Worm (Caenorhabditis elegans) whole organism, L1 larva: ENCODE results near the gene F11A5.15.

Experiments used
- C16A3.4 ChIP-seq: fragments of 150-350 bp; optimal IDR thresholded peaks from 2 replicates; lab custom pipeline; 2014; ENCODE audit warnings: missing biosample characterization, missing genetic modification characterization
- C34B4.2 ChIP-seq: sonication (generic microtip); optimal IDR thresholded peaks from 2 replicates; lab custom pipeline; 2017; ENCODE audit warnings: mild to moderate bottlenecking, missing genetic modification characterization, missing compliant biosample characterization
- Y116A8C.19 ChIP-seq: sonication (generic microtip); optimal IDR thresholded peaks from 2 replicates; lab custom pipeline; 2016; ENCODE audit warnings: missing compliant biosample characterization, missing genetic modification characterization, borderline replicate concordance
- alr-1 ChIP-seq: fragments of 200-800 bp; sonication (Bioruptor generic); optimal IDR thresholded peaks from 2 replicates; lab custom pipeline; 2018; ENCODE audit warnings: borderline replicate concordance, mild to moderate bottlenecking, missing genetic modification characterization, missing compliant biosample characterization
- blmp-1 ChIP-seq: fragments of 150-350 bp; optimal IDR thresholded peaks from 2 replicates; lab custom pipeline; 2014; ENCODE audit warnings: missing biosample characterization, missing genetic modification characterization
- ceh-63 ChIP-seq: fragments of 200-800 bp; sonication (Bioruptor generic); optimal IDR thresholded peaks from 2 replicates; lab custom pipeline; 2018; ENCODE audit warnings: mild to moderate bottlenecking, missing genetic modification characterization, missing compliant biosample characterization
- ceh-8 ChIP-seq: fragments of 200-800 bp; sonication (Bioruptor generic); optimal IDR thresholded peaks from 2 replicates; lab custom pipeline; 2018; ENCODE audit warnings: mild to moderate bottlenecking, missing genetic modification characterization, moderate library complexity, missing compliant biosample characterization
- ceh-82 ChIP-seq, 3 experiments: fragments of 150-350 bp in 1 of 3; sonication (generic microtip) in 2 of 3; optimal IDR thresholded peaks; 2 replicates each; lab custom pipeline; 2014 to 2017; ENCODE audit warnings: missing biosample characterization in 3 of 3, missing genetic modification characterization in 3 of 3
- ceh-90 ChIP-seq: sonication (generic microtip); optimal IDR thresholded peaks from 2 replicates; lab custom pipeline; 2016; ENCODE audit warnings: missing genetic modification characterization, missing compliant biosample characterization
- ces-1 ChIP-seq: fragments of 150-350 bp; optimal IDR thresholded peaks from 2 replicates; lab custom pipeline; 2014; ENCODE audit warnings: missing biosample characterization, missing genetic modification reagents, missing genetic modification characterization
- elt-3 ChIP-seq, 6 experiments: fragments of 150-350 bp in 1 of 6; sonication (generic microtip); optimal IDR thresholded peaks; 2 replicates each; lab custom pipeline; 2017 to 2018; ENCODE audit warnings: missing biosample characterization in 6 of 6, missing genetic modification characterization in 6 of 6, inconsistent platforms in 1 of 6
- ets-5 ChIP-seq: fragments of 200-800 bp; sonication (Bioruptor generic); IDR thresholded peaks from 2 replicates; pipeline ENCODE4 v1.3.6; 2022; ENCODE audit warnings: missing genetic modification characterization, missing compliant biosample characterization
- fkh-10 ChIP-seq: sonication (generic microtip); optimal IDR thresholded peaks from 2 replicates; lab custom pipeline; 2017; ENCODE audit warnings: missing biosample characterization, missing genetic modification reagents, missing genetic modification characterization
- grh-1 ChIP-seq: fragments of 200-800 bp; sonication (Bioruptor generic); IDR thresholded peaks from 2 replicates; pipeline ENCODE4 v1.3.6; 2022; ENCODE audit warnings: missing genetic modification reagents, missing genetic modification characterization, missing compliant biosample characterization
- hpl-2 ChIP-seq: fragments of 150-350 bp; optimal IDR thresholded peaks from 2 replicates; lab custom pipeline; 2014; ENCODE audit warnings: missing biosample characterization, missing genetic modification reagents, missing genetic modification characterization
- irx-1 ChIP-seq: sonication (generic microtip); optimal IDR thresholded peaks from 2 replicates; lab custom pipeline; 2016; ENCODE audit warnings: missing genetic modification characterization, missing compliant biosample characterization
- jun-1 ChIP-seq: fragments of 150-350 bp; optimal IDR thresholded peaks from 2 replicates; lab custom pipeline; 2014; ENCODE audit warnings: missing biosample characterization, missing genetic modification reagents, missing genetic modification characterization
- lin-14 ChIP-seq: fragments of 200-800 bp; sonication (Bioruptor generic); optimal IDR thresholded peaks from 2 replicates; lab custom pipeline; 2018; ENCODE audit warnings: mild to moderate bottlenecking, missing genetic modification characterization, moderate library complexity, missing compliant biosample characterization
- lin-15B ChIP-seq: fragments of 150-350 bp; sonication (generic microtip); optimal IDR thresholded peaks from 3 replicates; lab custom pipeline; 2014; ENCODE audit warnings: missing biosample characterization, missing genetic modification characterization
- lir-3 ChIP-seq: sonication (generic microtip); optimal IDR thresholded peaks from 2 replicates; lab custom pipeline; 2016; ENCODE audit warnings: mild to moderate bottlenecking, missing genetic modification characterization, moderate library complexity, missing compliant biosample characterization; ENCODE audit not compliant: poor library complexity
- lsy-2 ChIP-seq, 2 experiments: fragments of 150-350 bp; optimal IDR thresholded peaks; 2 replicates each; lab custom pipeline; 2014; ENCODE audit warnings: missing biosample characterization in 2 of 2, missing genetic modification characterization in 2 of 2
- mdl-1 ChIP-seq, 2 experiments: fragments of 150-350 bp; optimal IDR thresholded peaks; 2 replicates each; lab custom pipeline; 2014 to 2017; ENCODE audit warnings: missing biosample characterization in 2 of 2, missing genetic modification characterization in 2 of 2, inconsistent platforms in 1 of 2
- mep-1 ChIP-seq: fragments of 150-350 bp; optimal IDR thresholded peaks from 2 replicates; lab custom pipeline; 2014; ENCODE audit warnings: missing biosample characterization, missing genetic modification characterization
- nhr-20 ChIP-seq: sonication (generic microtip); optimal IDR thresholded peaks from 2 replicates; lab custom pipeline; 2016; ENCODE audit warnings: mild to moderate bottlenecking, missing genetic modification characterization, missing compliant biosample characterization
- nhr-71 ChIP-seq: sonication (generic microtip); optimal IDR thresholded peaks from 2 replicates; lab custom pipeline; 2016; ENCODE audit warnings: mild to moderate bottlenecking, missing genetic modification characterization, moderate library complexity, missing compliant biosample characterization
- nhr-77 ChIP-seq: fragments of 150-350 bp; optimal IDR thresholded peaks from 2 replicates; lab custom pipeline; 2014; ENCODE audit warnings: missing biosample characterization, missing genetic modification characterization
- skn-1 ChIP-seq: fragments of 150-350 bp; optimal IDR thresholded peaks from 2 replicates; lab custom pipeline; 2014; ENCODE audit warnings: missing biosample characterization, missing genetic modification characterization
- snu-23 ChIP-seq: sonication (generic microtip); optimal IDR thresholded peaks from 2 replicates; lab custom pipeline; 2016; ENCODE audit warnings: missing genetic modification characterization, missing compliant biosample characterization
- sox-4 ChIP-seq: sonication (generic microtip); optimal IDR thresholded peaks from 2 replicates; lab custom pipeline; 2016; ENCODE audit warnings: missing genetic modification characterization, missing compliant biosample characterization
- sup-37 ChIP-seq: fragments of 200-800 bp; sonication (Bioruptor generic); optimal IDR thresholded peaks from 2 replicates; lab custom pipeline; 2018; ENCODE audit warnings: mild to moderate bottlenecking, missing genetic modification characterization, missing compliant biosample characterization
- unc-130 ChIP-seq: fragments of 150-350 bp; optimal IDR thresholded peaks from 2 replicates; lab custom pipeline; 2017; ENCODE audit warnings: missing biosample characterization, missing genetic modification characterization, inconsistent platforms
- unc-62 ChIP-seq: fragments of 150-350 bp; optimal IDR thresholded peaks from 2 replicates; lab custom pipeline; 2014; ENCODE audit warnings: missing biosample characterization, missing genetic modification reagents, missing genetic modification characterization
- unc-86 ChIP-seq: sonication (generic microtip); optimal IDR thresholded peaks from 2 replicates; lab custom pipeline; 2016; ENCODE audit warnings: missing genetic modification characterization, missing compliant biosample characterization
- zag-1 ChIP-seq: fragments of 150-350 bp; optimal IDR thresholded peaks from 2 replicates; lab custom pipeline; 2014; ENCODE audit warnings: missing biosample characterization, missing genetic modification characterization
- zip-4 ChIP-seq: fragments of 200-800 bp; sonication (Bioruptor generic); optimal IDR thresholded peaks from 2 replicates; lab custom pipeline; 2018; ENCODE audit warnings: mild to moderate bottlenecking, missing genetic modification characterization, moderate library complexity, missing compliant biosample characterization
- ztf-11 ChIP-seq, 2 experiments: sonication (generic microtip); optimal IDR thresholded peaks; 2 replicates each; lab custom pipeline; 2016 to 2017; ENCODE audit warnings: missing genetic modification characterization in 2 of 2, missing biosample characterization in 1 of 2, missing compliant biosample characterization in 1 of 2

The F11A5.15 gene

ce11 chrV:16202618-16203017 is 15.8 kb downstream of the F11A5.15 start, which contains the start of gene F11A5.18:
F11A5.18 (plus strand) TSS chrV:16202918.
- TF ChIP-seq sox-4 (tag; lab: Kevin White, UChicago) (no peak), irx-1 (tag; lab: Kevin White, UChicago) (no peak), Y116A8C.19 (no peak)

ce11 chrV:16201730-16202129 is 16.7 kb downstream of the F11A5.15 start, which contains the start of gene F11A5.17:
F11A5.17 (plus strand) TSS chrV:16202030.
- TF ChIP-seq lir-3 (tag; lab: Kevin White, UChicago) (no peak), nhr-77 (tag; lab: Kevin White, UChicago) (no peak), lin-15B (tag; lab: Kevin White, UChicago) (no peak), alr-1 (no peak), sup-37 (GFP tag; lab: Kevin White, UChicago) (no peak), blmp-1 (no peak), ceh-63 (GFP tag; lab: Kevin White, UChicago) (no peak), zip-4 (GFP tag; lab: Kevin White, UChicago) (no peak), hpl-2 (GFP tag; lab: Kevin White, UChicago) (no peak), jun-1 (no peak), nhr-71 (tag; lab: Kevin White, UChicago) (no peak), lin-14 (GFP tag; lab: Kevin White, UChicago) (no peak), elt-3 (tag; optimal IDR thresholded peaks at IDR 0.05; lab: Kevin White, UChicago) (no peak), mdl-1 (tag; optimal IDR thresholded peaks at IDR 0.05; lab: Kevin White, UChicago) (no peak), ceh-82 (tag; optimal IDR thresholded peaks at IDR 0.05; lab: Kevin White, UChicago) (no peak)
- TF ChIP-seq, all 84 proteins: peak for 0

- TF ChIP-seq C16A3.4 = no peak
- no peak for TF ChIP-seq ces-1 (GFP tag; lab: Kevin White, UChicago)
- TF ChIP-seq unc-130 (tag; lab: Kevin White, UChicago) = no peak
- no peak for TF ChIP-seq nhr-77 (tag; lab: Kevin White, UChicago)
- no peak for TF ChIP-seq lin-15B (tag; lab: Kevin White, UChicago)
- no peak for TF ChIP-seq C34B4.2 (tag; lab: Kevin White, UChicago)
- TF ChIP-seq nhr-20 = no peak
- no peak for TF ChIP-seq unc-62 (GFP tag; lab: Kevin White, UChicago)
- TF ChIP-seq ceh-90 (tag; lab: Kevin White, UChicago) = no peak
- no peak for TF ChIP-seq snu-23 (GFP tag; lab: Kevin White, UChicago)
- no peak for TF ChIP-seq unc-86 (tag; lab: Kevin White, UChicago)
Observed at ce11 chrV:16198016-16198415, 20.4 kb downstream of the F11A5.15 start, which contains the start of gene F11A5.5. F11A5.5 (plus strand) TSS chrV:16198316.

ce11 chrV:16195379-16195778 is 23.0 kb downstream of the F11A5.15 start, which contains the start of gene rabr-3:
rabr-3 (plus strand) TSS chrV:16195679.
- no peak for TF ChIP-seq mep-1
- no peak for TF ChIP-seq ceh-8 (GFP tag; lab: Kevin White, UChicago)
- TF ChIP-seq lsy-2 (tag; optimal IDR thresholded peaks at IDR 0.05; lab: Kevin White, UChicago) = no peak
- no peak for TF ChIP-seq fkh-10 (GFP tag; lab: Kevin White, UChicago)
- no peak for TF ChIP-seq ets-5 (GFP tag; lab: Robert Waterston, UW)
- TF ChIP-seq, all 84 proteins: peak for 0

ce11 chrV:16194639-16195038 is 23.8 kb downstream of the F11A5.15 start, which contains the start of gene rabr-4:
rabr-4 (plus strand) TSS chrV:16194939.
- no peak for TF ChIP-seq ceh-82 (tag; optimal IDR thresholded peaks at IDR 0.05; lab: Kevin White, UChicago)
- TF ChIP-seq zag-1 = no peak
- TF ChIP-seq elt-3 (tag; optimal IDR thresholded peaks at IDR 0.05; lab: Kevin White, UChicago) = peak in 1 of 6 experiments; percentile 20
- TF ChIP-seq blmp-1 = peak; percentile 46
- TF ChIP-seq grh-1 (GFP tag; lab: Robert Waterston, UW) = no peak
- no peak for TF ChIP-seq skn-1 (tag; lab: Kevin White, UChicago)
- no peak for TF ChIP-seq ztf-11 (tag; optimal IDR thresholded peaks at IDR 0.05; lab: Kevin White, UChicago)
